Fruit fly (Drosophila melanogaster) whole organism, embryonic: Measurements from ENCODE around the gene CG2104.

Experiments
- B-H2 ChIP-seq: fragments of 200-800 bp; sonication (Bioruptor generic); optimal IDR thresholded peaks from 2 replicates; lab custom pipeline; 2018; ENCODE audit warnings: missing biosample characterization, mild to moderate bottlenecking, missing genetic modification characterization
- CG10209 ChIP-seq: fragments of 200-800 bp; sonication (Bioruptor generic); optimal IDR thresholded peaks from 3 replicates; lab custom pipeline; 2017; ENCODE audit warnings: missing biosample characterization, mild to moderate bottlenecking, missing genetic modification characterization, missing genetic modification reagents
- CG1024 ChIP-seq: fragments of 200-800 bp; sonication (Bioruptor generic); IDR thresholded peaks from 2 replicates; pipeline ENCODE4 v1.3.6; 2022; ENCODE audit warnings: missing biosample characterization, missing genetic modification characterization
- CG10543 ChIP-seq: fragments of 200-800 bp; sonication (Bioruptor generic); optimal IDR thresholded peaks from 3 replicates; lab custom pipeline; 2017; ENCODE audit warnings: missing biosample characterization, mild to moderate bottlenecking, missing genetic modification characterization, moderate library complexity
- CG12071 ChIP-seq: fragments of 200-800 bp; sonication (Bioruptor generic); optimal IDR thresholded peaks from 3 replicates; lab custom pipeline; 2018; ENCODE audit warnings: missing biosample characterization, mild to moderate bottlenecking, missing genetic modification characterization
- CG12219 ChIP-seq: fragments of 200-800 bp; sonication (Bioruptor generic); optimal IDR thresholded peaks from 3 replicates; lab custom pipeline; 2018; ENCODE audit warnings: missing biosample characterization, mild to moderate bottlenecking, missing genetic modification characterization
- CG13123 ChIP-seq: fragments of 200-800 bp; sonication (Bioruptor generic); optimal IDR thresholded peaks from 2 replicates; lab custom pipeline; 2016; ENCODE audit warnings: missing biosample characterization, missing genetic modification characterization
- CG13296 ChIP-seq: fragments of 200-800 bp; sonication (Bioruptor generic); optimal IDR thresholded peaks from 3 replicates; lab custom pipeline; 2018; ENCODE audit warnings: missing biosample characterization, mild to moderate bottlenecking, missing genetic modification characterization
- CG15696 ChIP-seq: fragments of 200-800 bp; sonication (Bioruptor generic); optimal IDR thresholded peaks from 2 replicates; lab custom pipeline; 2019; ENCODE audit warnings: missing biosample characterization, mild to moderate bottlenecking, missing genetic modification characterization, moderate library complexity
- CG16813 ChIP-seq: fragments of 200-800 bp; sonication (Bioruptor generic); IDR thresholded peaks from 3 replicates; pipeline ENCODE4 v1.3.6; 2022; ENCODE audit warnings: missing biosample characterization, missing genetic modification characterization; ENCODE audit not compliant: partially characterized antibody
- CG17612 ChIP-seq: fragments of 200-800 bp; sonication (Bioruptor generic); IDR thresholded peaks from 2 replicates; pipeline ENCODE4 v1.3.6; 2022; ENCODE audit warnings: missing biosample characterization, missing genetic modification characterization
- CG34376 ChIP-seq: fragments of 200-800 bp; sonication (Bioruptor generic); optimal IDR thresholded peaks from 2 replicates; lab custom pipeline; 2018; ENCODE audit warnings: missing biosample characterization, mild to moderate bottlenecking, missing genetic modification characterization
- CG4730 ChIP-seq: fragments of 200-800 bp; sonication (Bioruptor generic); IDR thresholded peaks from 2 replicates; pipeline ENCODE4 v1.3.6; 2022; ENCODE audit warnings: missing biosample characterization, missing genetic modification characterization
- CG5180 ChIP-seq: fragments of 200-800 bp; sonication (Bioruptor generic); optimal IDR thresholded peaks from 3 replicates; lab custom pipeline; 2017; ENCODE audit warnings: missing biosample characterization, missing genetic modification characterization, mild to moderate bottlenecking, moderate library complexity, missing genetic modification reagents
- CG7556 ChIP-seq: fragments of 200-800 bp; sonication (Bioruptor generic); optimal IDR thresholded peaks from 2 replicates; lab custom pipeline; 2017; ENCODE audit warnings: missing biosample characterization, mild to moderate bottlenecking, missing genetic modification characterization
- CG8089 ChIP-seq: fragments of 200-800 bp; sonication (Bioruptor generic); optimal IDR thresholded peaks from 3 replicates; lab custom pipeline; 2016; ENCODE audit warnings: missing biosample characterization, missing genetic modification characterization
- CG8388 ChIP-seq: fragments of 200-800 bp; sonication (Bioruptor generic); optimal IDR thresholded peaks from 2 replicates; lab custom pipeline; 2019; ENCODE audit warnings: missing biosample characterization, mild to moderate bottlenecking, missing genetic modification characterization, moderate library complexity
- Dbx ChIP-seq: fragments of 200-800 bp; sonication (Bioruptor generic); IDR thresholded peaks from 3 replicates; pipeline ENCODE4 v1.3.6; 2022; ENCODE audit warnings: missing biosample characterization, missing genetic modification characterization
- Dll ChIP-seq: fragments of 200-800 bp; sonication (Bioruptor generic); IDR thresholded peaks from 4 replicates; pipeline ENCODE4 v1.3.6; 2022; ENCODE audit warnings: missing biosample characterization, missing genetic modification characterization; ENCODE audit not compliant: partially characterized antibody
- E2f2 ChIP-seq: fragments of 200-800 bp; sonication (Bioruptor generic); IDR thresholded peaks from 2 replicates; pipeline ENCODE4 v1.3.6; 2022; ENCODE audit warnings: missing biosample characterization, missing genetic modification characterization
- Fer1 ChIP-seq: fragments of 200-800 bp; sonication (Bioruptor generic); optimal IDR thresholded peaks from 2 replicates; lab custom pipeline; 2017; ENCODE audit warnings: missing biosample characterization, mild to moderate bottlenecking, missing genetic modification characterization
- GATAe ChIP-seq: fragments of 200-800 bp; sonication (Bioruptor generic); conservative IDR thresholded peaks from 2 replicates; pipeline ENCODE4 v1.3.6; 2022; ENCODE audit warnings: missing biosample characterization, missing genetic modification characterization
- HLH54F ChIP-seq: fragments of 200-800 bp; sonication (Bioruptor generic); optimal IDR thresholded peaks from 3 replicates; lab custom pipeline; 2016; ENCODE audit warnings: missing biosample characterization, missing genetic modification characterization
- HmgZ ChIP-seq: fragments of 200-800 bp; sonication (Bioruptor generic); optimal IDR thresholded peaks from 2 replicates; lab custom pipeline; 2018; ENCODE audit warnings: missing biosample characterization, mild to moderate bottlenecking, missing genetic modification characterization
- Hr3 ChIP-seq: fragments of 200-800 bp; sonication (Bioruptor generic); optimal IDR thresholded peaks from 3 replicates; lab custom pipeline; 2016; ENCODE audit warnings: missing biosample characterization, missing genetic modification characterization
- Hr39 ChIP-seq: fragments of >200 bp; optimal IDR thresholded peaks from 2 replicates; lab custom pipeline; 2017
- Hr78 ChIP-seq, 2 experiments: fragments of 200-800 bp in 1 of 2; fragments of >200 bp in 1 of 2; sonication (Bioruptor generic) in 1 of 2; optimal IDR thresholded peaks; 2 replicates each; lab custom pipeline; 2017 to 2019; ENCODE audit warnings: missing biosample characterization in 2 of 2, missing genetic modification characterization in 2 of 2, mild to moderate bottlenecking in 1 of 2, moderate library complexity in 1 of 2
- Lpt ChIP-seq: fragments of >200 bp; optimal IDR thresholded peaks from 2 replicates; lab custom pipeline; 2018; ENCODE audit warnings: missing biosample characterization, missing genetic modification characterization
- Meics ChIP-seq: fragments of 200-800 bp; sonication (Bioruptor generic); optimal IDR thresholded peaks from 2 replicates; lab custom pipeline; 2017; ENCODE audit warnings: missing biosample characterization, mild to moderate bottlenecking, missing genetic modification characterization
- Vsx1 ChIP-seq: fragments of 200-800 bp; sonication (Bioruptor generic); optimal IDR thresholded peaks from 2 replicates; lab custom pipeline; 2017; ENCODE audit warnings: missing biosample characterization, mild to moderate bottlenecking, missing genetic modification characterization, missing genetic modification reagents
- aop ChIP-seq: fragments of 200-800 bp; sonication (Bioruptor generic); IDR thresholded peaks from 2 replicates; pipeline ENCODE4 v1.3.6; 2022; ENCODE audit warnings: missing biosample characterization, missing genetic modification characterization
- ato ChIP-seq: fragments of 200-800 bp; sonication (Bioruptor generic); IDR thresholded peaks from 2 replicates; pipeline ENCODE4 v1.3.6; 2022; ENCODE audit warnings: missing biosample characterization, missing genetic modification characterization; ENCODE audit not compliant: partially characterized antibody
- crol ChIP-seq: fragments of 200-800 bp; sonication (Bioruptor generic); IDR thresholded peaks from 2 replicates; pipeline ENCODE4 v1.3.6; 2022; ENCODE audit warnings: missing biosample characterization, missing genetic modification characterization
- eve ChIP-seq, 2 experiments: fragments of >200 bp; optimal IDR thresholded peaks; 2 replicates each; lab custom pipeline; 2017; ENCODE audit warnings: missing biosample characterization in 2 of 2, missing genetic modification characterization in 2 of 2
- exex ChIP-seq: fragments of 200-800 bp; sonication (Bioruptor generic); optimal IDR thresholded peaks from 4 replicates; lab custom pipeline; 2018; ENCODE audit warnings: missing biosample characterization, mild to moderate bottlenecking, missing genetic modification characterization, moderate library complexity
- fd64A ChIP-seq: fragments of 200-800 bp; sonication (Bioruptor generic); optimal IDR thresholded peaks from 3 replicates; lab custom pipeline; 2018; ENCODE audit warnings: missing biosample characterization, mild to moderate bottlenecking, missing genetic modification characterization
- gcm ChIP-seq: fragments of 200-800 bp; sonication (Bioruptor generic); optimal IDR thresholded peaks from 2 replicates; lab custom pipeline; 2019; ENCODE audit warnings: missing biosample characterization, mild to moderate bottlenecking, missing genetic modification characterization, moderate library complexity
- grn ChIP-seq: fragments of 200-800 bp; sonication (Bioruptor generic); optimal IDR thresholded peaks from 3 replicates; lab custom pipeline; 2017; ENCODE audit warnings: missing biosample characterization, missing genetic modification characterization
- hkb ChIP-seq, 2 experiments: fragments of 200-800 bp in 1 of 2; fragments of >200 bp in 1 of 2; sonication (Bioruptor generic) in 1 of 2; IDR thresholded peaks in 1 of 2; optimal IDR thresholded peaks in 1 of 2; 2 replicates each; pipeline versions ENCODE4 v1.3.6 to Lab custom; 2017 to 2022; ENCODE audit warnings: missing biosample characterization in 1 of 2, missing genetic modification characterization in 1 of 2
- knrl ChIP-seq: fragments of 200-800 bp; sonication (Bioruptor generic); IDR thresholded peaks from 3 replicates; pipeline ENCODE4 v1.3.6; 2022; ENCODE audit warnings: missing biosample characterization, missing genetic modification characterization; ENCODE audit not compliant: partially characterized antibody
- lab ChIP-seq: fragments of 200-800 bp; sonication (Bioruptor generic); optimal IDR thresholded peaks from 3 replicates; lab custom pipeline; 2017; ENCODE audit warnings: missing biosample characterization, missing genetic modification characterization, mild to moderate bottlenecking, moderate library complexity, missing genetic modification reagents
- mirr ChIP-seq: fragments of 200-800 bp; sonication (Bioruptor generic); optimal IDR thresholded peaks from 3 replicates; lab custom pipeline; 2018; ENCODE audit warnings: missing biosample characterization, mild to moderate bottlenecking, missing genetic modification characterization
- odd ChIP-seq: fragments of 200-800 bp; sonication (Bioruptor generic); optimal IDR thresholded peaks from 2 replicates; lab custom pipeline; 2017; ENCODE audit warnings: missing biosample characterization, mild to moderate bottlenecking, missing genetic modification characterization
- schlank ChIP-seq: fragments of 200-800 bp; sonication (Bioruptor generic); optimal IDR thresholded peaks from 2 replicates; lab custom pipeline; 2018; ENCODE audit warnings: missing biosample characterization, mild to moderate bottlenecking, missing genetic modification characterization
- scrt ChIP-seq: fragments of 200-800 bp; sonication (Bioruptor generic); optimal IDR thresholded peaks from 2 replicates; lab custom pipeline; 2018; ENCODE audit warnings: missing biosample characterization, mild to moderate bottlenecking, missing genetic modification characterization, moderate library complexity
- stc ChIP-seq: fragments of 200-800 bp; sonication (Bioruptor generic); IDR thresholded peaks from 2 replicates; pipeline ENCODE4 v1.3.6; 2022; ENCODE audit warnings: missing biosample characterization, missing genetic modification characterization
- sug ChIP-seq: fragments of 200-800 bp; optimal IDR thresholded peaks from 2 replicates; lab custom pipeline; 2019; ENCODE audit warnings: missing biosample characterization, mild to moderate bottlenecking, missing genetic modification characterization, moderate library complexity
- unc-4 ChIP-seq: fragments of 200-800 bp; sonication (Bioruptor generic); IDR thresholded peaks from 2 replicates; pipeline ENCODE4 v1.3.6; 2022; ENCODE audit warnings: missing biosample characterization, missing genetic modification characterization; ENCODE audit not compliant: partially characterized antibody
- zf30C ChIP-seq: fragments of 200-800 bp; sonication (Bioruptor generic); optimal IDR thresholded peaks from 3 replicates; lab custom pipeline; 2018; ENCODE audit warnings: missing biosample characterization, mild to moderate bottlenecking, missing genetic modification characterization

Gene CG2104

dm6 chr3R:5653887-5654286 lies 39.2 kb downstream of the CG2104 start:
- TF ChIP-seq Fer1 (GFP tag; lab: Kevin White, UChicago) (peak; percentile 16), scrt (GFP tag; lab: Kevin White, UChicago) (no peak), zf30C (GFP tag; lab: Kevin White, UChicago) (peak; percentile 14), sug (tag; lab: Kevin White, UChicago) (peak; percentile 65), lab (GFP tag; lab: Kevin White, UChicago) (peak; percentile 24), CG15696 (no peak), odd (GFP tag; lab: Kevin White, UChicago) (peak; percentile 33), CG12071 (GFP tag; lab: Kevin White, UChicago) (peak; percentile 12), CG5180 (GFP tag; lab: Kevin White, UChicago) (peak; percentile 67), CG16813 (GFP tag; lab: Robert Waterston, UW) (no peak), HmgZ (tag; lab: Kevin White, UChicago) (peak; percentile 19), CG8089 (no peak), ato (GFP tag; lab: Robert Waterston, UW) (0 out of 2 replicates have a peak, but pooled peaks have one; percentile 14), CG10209 (no peak), Hr39 (lab: Kevin White, UChicago) (no peak), Dll (GFP tag; lab: Robert Waterston, UW) (no peak), Dbx (GFP tag; lab: Robert Waterston, UW) (peak; percentile 14; the same call in 1 of the 3 replicates), stc (GFP tag; lab: Robert Waterston, UW) (no peak), GATAe (GFP tag; lab: Robert Waterston, UW) (peak; percentile 26; the same call in 1 of the 2 replicates), mirr (peak; percentile 99), CG1024 (GFP tag; lab: Robert Waterston, UW) (no peak), exex (tag; lab: Kevin White, UChicago) (peak; percentile 98), Meics (GFP tag; lab: Kevin White, UChicago) (no peak), CG34376 (GFP tag; lab: Kevin White, UChicago) (peak; percentile 96), schlank (no peak), eve (GFP tag; optimal IDR thresholded peaks at IDR 0.05; lab: Kevin White, UChicago) (no peak), aop (GFP tag; lab: Robert Waterston, UW) (no peak), HLH54F (no peak), fd64A (GFP tag; lab: Kevin White, UChicago) (no peak), unc-4 (no peak), hkb (optimal IDR thresholded peaks at IDR 0.05; lab: Kevin White, UChicago) (no peak), hkb (GFP tag; IDR thresholded peaks at IDR 0.05; lab: Robert Waterston, UW) (peak; percentile 20), Hr3 (GFP tag; lab: Kevin White, UChicago) (no peak), knrl (GFP tag; lab: Robert Waterston, UW) (no peak), CG7556 (GFP tag; lab: Kevin White, UChicago) (no peak), crol (peak; percentile 21; the same call in 1 of the 2 replicates), CG13123 (GFP tag; lab: Kevin White, UChicago) (no peak), CG13296 (GFP tag; lab: Kevin White, UChicago) (peak; percentile 13), Hr78 (GFP tag; optimal IDR thresholded peaks at IDR 0.05; lab: Kevin White, UChicago) (no peak), CG12219 (no peak), Lpt (GFP tag; lab: Kevin White, UChicago) (no peak), gcm (GFP tag; lab: Kevin White, UChicago) (no peak), E2f2 (GFP tag; lab: Robert Waterston, UW) (peak; percentile 9; the same call in 1 of the 2 replicates), CG10543 (peak; percentile 33), grn (peak; percentile 36), B-H2 (GFP tag; lab: Kevin White, UChicago) (no peak), CG4730 (GFP tag; lab: Robert Waterston, UW) (no peak), CG17612 (GFP tag; lab: Robert Waterston, UW) (no peak), Vsx1 (peak; percentile 44), CG8388 (peak; percentile 3)
